Fruit fly (Drosophila melanogaster) whole organism, wandering third instar larva: ENCODE data around the gene CG13461.

Experiments used
- CG32264 ChIP-seq: fragments of 200-800 bp; sonication (Bioruptor generic); optimal IDR thresholded peaks from 2 replicates; lab custom pipeline; 2016; ENCODE audit warnings: missing biosample characterization, missing genetic modification characterization
- CG9705 ChIP-seq: fragments of 200-800 bp; sonication (Bioruptor generic); optimal IDR thresholded peaks from 2 replicates; lab custom pipeline; 2018; ENCODE audit warnings: missing biosample characterization, mild to moderate bottlenecking, missing genetic modification characterization
- CrebA ChIP-seq: fragments of 200-800 bp; sonication (Bioruptor generic); optimal IDR thresholded peaks from 2 replicates; lab custom pipeline; 2016; ENCODE audit warnings: missing biosample characterization, mild to moderate bottlenecking, missing genetic modification characterization, borderline replicate concordance
- Dfd ChIP-seq: fragments of >200 bp; optimal IDR thresholded peaks from 2 replicates; lab custom pipeline; 2017; ENCODE audit warnings: missing biosample characterization, missing genetic modification characterization
- Dif ChIP-seq: fragments of 200-275, 200-300 bp; sonication (Bioruptor generic); optimal IDR thresholded peaks from 2 replicates; lab custom pipeline; 2018; ENCODE audit warnings: missing biosample characterization, missing genetic modification characterization; ENCODE audit not compliant: partially characterized antibody
- GATAd ChIP-seq: sonication (Bioruptor generic); optimal IDR thresholded peaks from 2 replicates; lab custom pipeline; 2016; ENCODE audit warnings: missing biosample characterization, missing genetic modification characterization
- HLH106 ChIP-seq: fragments of 200-800 bp; optimal IDR thresholded peaks from 3 replicates; lab custom pipeline; 2019; ENCODE audit warnings: missing biosample characterization, mild to moderate bottlenecking, missing genetic modification characterization, moderate library complexity
- Hnf4 ChIP-seq: fragments of 200-800 bp; sonication (Bioruptor generic); optimal IDR thresholded peaks from 2 replicates; lab custom pipeline; 2016; ENCODE audit warnings: missing biosample characterization, mild to moderate bottlenecking, missing genetic modification characterization
- Hr78 ChIP-seq: fragments of >200 bp; optimal IDR thresholded peaks from 2 replicates; lab custom pipeline; 2017; ENCODE audit warnings: missing biosample characterization, missing genetic modification characterization
- Jra ChIP-seq: sonication (Bioruptor generic); optimal IDR thresholded peaks from 2 replicates; lab custom pipeline; 2016; ENCODE audit warnings: missing biosample characterization, missing genetic modification characterization
- Myc ChIP-seq: fragments of >200 bp; optimal IDR thresholded peaks from 2 replicates; lab custom pipeline; 2017
- OdsH ChIP-seq: fragments of 200-800 bp; sonication (Bioruptor generic); optimal IDR thresholded peaks from 2 replicates; lab custom pipeline; 2016; ENCODE audit warnings: missing biosample characterization, mild to moderate bottlenecking, missing genetic modification characterization
- Rel ChIP-seq, 2 experiments: fragments of 200-800 bp; sonication (Bioruptor generic) in 1 of 2; optimal IDR thresholded peaks; 2 replicates in 1 of 2; 3 replicates in 1 of 2; lab custom pipeline; 2016 to 2019; ENCODE audit warnings: mild to moderate bottlenecking in 2 of 2, missing biosample characterization in 2 of 2, missing genetic modification characterization in 2 of 2, moderate library complexity in 1 of 2
- Sp1 ChIP-seq: fragments of 200-800 bp; sonication (Bioruptor generic); optimal IDR thresholded peaks from 3 replicates; lab custom pipeline; 2019; ENCODE audit warnings: missing biosample characterization, mild to moderate bottlenecking, missing genetic modification characterization, moderate library complexity
- Vsx2 ChIP-seq: fragments of 200-300, 225-300 bp; sonication (Bioruptor generic); optimal IDR thresholded peaks from 2 replicates; lab custom pipeline; 2018; ENCODE audit warnings: missing biosample characterization, missing genetic modification characterization; ENCODE audit not compliant: partially characterized antibody
- br ChIP-seq: fragments of 200-800 bp; sonication (Bioruptor generic); optimal IDR thresholded peaks from 2 replicates; lab custom pipeline; 2016; ENCODE audit warnings: missing biosample characterization, missing genetic modification characterization
- brk ChIP-seq: fragments of 200-800 bp; sonication (Bioruptor generic); optimal IDR thresholded peaks from 2 replicates; lab custom pipeline; 2016; ENCODE audit warnings: missing biosample characterization, mild to moderate bottlenecking, missing genetic modification characterization
- dl ChIP-seq, 2 experiments: fragments of 175-275, 200-275 bp in 1 of 2; fragments of 200-275 bp in 1 of 2; sonication (Bioruptor generic); optimal IDR thresholded peaks; lab custom pipeline; 2018; ENCODE audit warnings: mild to moderate bottlenecking in 2 of 2, missing biosample characterization in 2 of 2, missing genetic modification characterization in 2 of 2, moderate library complexity in 2 of 2; ENCODE audit not compliant: partially characterized antibody in 2 of 2, insufficient read depth in 1 of 2
- ey ChIP-seq: fragments of 200-800 bp; sonication (Bioruptor generic); optimal IDR thresholded peaks from 2 replicates; lab custom pipeline; 2016; ENCODE audit warnings: missing biosample characterization, missing genetic modification characterization
- fru ChIP-seq: fragments of 200-800 bp; sonication (Bioruptor generic); optimal IDR thresholded peaks from 3 replicates; lab custom pipeline; 2016; ENCODE audit warnings: missing biosample characterization, mild to moderate bottlenecking, missing genetic modification characterization
- h ChIP-seq: fragments of 200-800 bp; sonication (Bioruptor generic); optimal IDR thresholded peaks from 3 replicates; lab custom pipeline; 2016; ENCODE audit warnings: missing biosample characterization, mild to moderate bottlenecking, missing genetic modification characterization
- jim ChIP-seq: fragments of 175-275, 200-325 bp; sonication (Bioruptor generic); optimal IDR thresholded peaks from 2 replicates; lab custom pipeline; 2016; ENCODE audit warnings: missing biosample characterization, mild to moderate bottlenecking, missing genetic modification characterization
- lola ChIP-seq: fragments of >200 bp; optimal IDR thresholded peaks from 2 replicates; lab custom pipeline; 2017; ENCODE audit warnings: missing biosample characterization, missing genetic modification characterization
- psq ChIP-seq: fragments of 200-800 bp; sonication (Bioruptor generic); optimal IDR thresholded peaks from 3 replicates; lab custom pipeline; 2017; ENCODE audit warnings: missing biosample characterization, mild to moderate bottlenecking, missing genetic modification characterization, moderate library complexity
- rgr ChIP-seq: fragments of 200-800 bp; sonication (Bioruptor generic); optimal IDR thresholded peaks from 3 replicates; lab custom pipeline; 2016; ENCODE audit warnings: missing biosample characterization, mild to moderate bottlenecking, missing genetic modification characterization
- sage ChIP-seq: fragments of 200-800 bp; sonication (Bioruptor generic); optimal IDR thresholded peaks from 2 replicates; lab custom pipeline; 2016; ENCODE audit warnings: missing biosample characterization, mild to moderate bottlenecking, missing genetic modification characterization
- sv ChIP-seq: fragments of 200-800 bp; sonication (Bioruptor generic); optimal IDR thresholded peaks from 3 replicates; lab custom pipeline; 2016; ENCODE audit warnings: missing biosample characterization, missing genetic modification characterization
- tai ChIP-seq: sonication (Bioruptor generic); optimal IDR thresholded peaks from 2 replicates; lab custom pipeline; 2016; ENCODE audit warnings: missing biosample characterization, missing genetic modification characterization
- usp ChIP-seq: fragments of >200 bp; optimal IDR thresholded peaks from 2 replicates; lab custom pipeline; 2017; ENCODE audit warnings: missing biosample characterization, missing genetic modification characterization
- woc ChIP-seq: sonication (Bioruptor generic); optimal IDR thresholded peaks from 2 replicates; lab custom pipeline; 2016; ENCODE audit warnings: missing biosample characterization, mild to moderate bottlenecking, missing genetic modification characterization

The CG13461 gene

dm6 chr3L:15043874-15044336, 8.4 kb downstream of the CG13461 start, which contains the start of gene ind:
ind (minus strand) TSS chr3L:15043924.
- TF ChIP-seq sv (GFP tag; lab: Kevin White, UChicago), result no peak
- no peak for TF ChIP-seq Myc (lab: Kevin White, UChicago)
- no peak for TF ChIP-seq CG32264 (GFP tag; lab: Kevin White, UChicago)
- TF ChIP-seq Dif (GFP tag; lab: Kevin White, UChicago), result no peak
- TF ChIP-seq Hr78, result no peak
- no peak for TF ChIP-seq sage (GFP tag; lab: Kevin White, UChicago)

dm6 chr3L:15043465-15043864, 8.8 kb downstream of the CG13461 start:
- no peak for TF ChIP-seq Sp1 (GFP tag; lab: Kevin White, UChicago)
- peak; percentile 75 for TF ChIP-seq Dfd (GFP tag; lab: Kevin White, UChicago)

- TF ChIP-seq lola, result no peak
- no peak for TF ChIP-seq CrebA
- TF ChIP-seq ey (GFP tag; lab: Kevin White, UChicago), result no peak
- TF ChIP-seq sage (GFP tag; lab: Kevin White, UChicago), result no peak
- TF ChIP-seq rgr (GFP tag; lab: Kevin White, UChicago), result no peak
- no peak for TF ChIP-seq brk (GFP tag; lab: Kevin White, UChicago)
- TF ChIP-seq Hnf4 (GFP tag; lab: Kevin White, UChicago), result no peak
Observed at dm6 chr3L:15042470-15042869, 9.8 kb downstream of the CG13461 start, which contains the start of gene Rpn12R. Rpn12R (minus strand) TSS chr3L:15042570.

dm6 chr3L:15040329-15040886, 11.9 kb downstream of the CG13461 start:
- TF ChIP-seq usp (GFP tag; lab: Kevin White, UChicago) (no peak), brk (GFP tag; lab: Kevin White, UChicago) (no peak), fru (GFP tag; lab: Kevin White, UChicago) (no peak), Rel (GFP tag; optimal IDR thresholded peaks at IDR 0.05; lab: Kevin White, UChicago) (no peak), Rel (tag; optimal IDR thresholded peaks at IDR 0.05; lab: Kevin White, UChicago) (no peak), Vsx2 (GFP tag; lab: Kevin White, UChicago) (no peak), CG32264 (GFP tag; lab: Kevin White, UChicago) (no peak), jim (no peak), GATAd (GFP tag; lab: Kevin White, UChicago) (no peak), HLH106 (tag; lab: Kevin White, UChicago) (no peak), psq (GFP tag; lab: Kevin White, UChicago) (no peak), h (GFP tag; lab: Kevin White, UChicago) (no peak), Jra (GFP tag; lab: Kevin White, UChicago) (no peak), dl (GFP tag; optimal IDR thresholded peaks at IDR 0.05; lab: Kevin White, UChicago; ENCODE audit: insufficient read depth in 1 of 2, partially characterized antibody in 2 of 2) (no peak)

dm6 chr3L:15039510-15039909, 12.8 kb downstream of the CG13461 start:
- no peak for TF ChIP-seq br (GFP tag; lab: Kevin White, UChicago)
- no peak for TF ChIP-seq Hnf4 (GFP tag; lab: Kevin White, UChicago)
- no peak for TF ChIP-seq sv (GFP tag; lab: Kevin White, UChicago)
- no peak for TF ChIP-seq jim
- TF ChIP-seq OdsH (GFP tag; lab: Kevin White, UChicago), result no peak
- no peak for TF ChIP-seq Jra (GFP tag; lab: Kevin White, UChicago)
- no peak for TF ChIP-seq sage (GFP tag; lab: Kevin White, UChicago)
- TF ChIP-seq CG32264 (GFP tag; lab: Kevin White, UChicago), result no peak
- TF ChIP-seq CG9705 (GFP tag; lab: Kevin White, UChicago), result no peak
- TF ChIP-seq fru (GFP tag; lab: Kevin White, UChicago), result no peak
- no peak for TF ChIP-seq ey (GFP tag; lab: Kevin White, UChicago)
- no peak for TF ChIP-seq GATAd (GFP tag; lab: Kevin White, UChicago)
- TF ChIP-seq Myc (lab: Kevin White, UChicago), result no peak
- no peak for TF ChIP-seq h (GFP tag; lab: Kevin White, UChicago)
- no peak for TF ChIP-seq Dfd (GFP tag; lab: Kevin White, UChicago)
- no peak for TF ChIP-seq Dif (GFP tag; lab: Kevin White, UChicago)
- TF ChIP-seq Sp1 (GFP tag; lab: Kevin White, UChicago), result no peak
- TF ChIP-seq lola, result no peak
- no peak for TF ChIP-seq tai (GFP tag; lab: Kevin White, UChicago)
- no peak for TF ChIP-seq woc (GFP tag; lab: Kevin White, UChicago)
